Worm (Caenorhabditis elegans) whole organism, L3 larva: Measurements from ENCODE around the gene fbxa-63.

Experiments used
- elt-1 ChIP-seq: fragments of 150-350 bp; optimal IDR thresholded peaks from 2 replicates; lab custom pipeline; 2014; ENCODE audit warnings: missing biosample characterization, missing genetic modification characterization
- lin-39 ChIP-seq: fragments of 150-350 bp; optimal IDR thresholded peaks from 2 replicates; lab custom pipeline; 2018; ENCODE audit warnings: missing biosample characterization, missing genetic modification reagents, missing genetic modification characterization
- nfya-1 ChIP-seq: sonication (generic microtip); optimal IDR thresholded peaks from 2 replicates; lab custom pipeline; 2017; ENCODE audit warnings: missing genetic modification characterization, mild to moderate bottlenecking, missing compliant biosample characterization, antibody characterized with exemption, moderate library complexity; ENCODE audit not compliant: insufficient read depth
- nhr-23 ChIP-seq: fragments of 150-350 bp; optimal IDR thresholded peaks from 2 replicates; lab custom pipeline; 2014; ENCODE audit warnings: missing biosample characterization, missing genetic modification reagents, missing genetic modification characterization

DNA sequence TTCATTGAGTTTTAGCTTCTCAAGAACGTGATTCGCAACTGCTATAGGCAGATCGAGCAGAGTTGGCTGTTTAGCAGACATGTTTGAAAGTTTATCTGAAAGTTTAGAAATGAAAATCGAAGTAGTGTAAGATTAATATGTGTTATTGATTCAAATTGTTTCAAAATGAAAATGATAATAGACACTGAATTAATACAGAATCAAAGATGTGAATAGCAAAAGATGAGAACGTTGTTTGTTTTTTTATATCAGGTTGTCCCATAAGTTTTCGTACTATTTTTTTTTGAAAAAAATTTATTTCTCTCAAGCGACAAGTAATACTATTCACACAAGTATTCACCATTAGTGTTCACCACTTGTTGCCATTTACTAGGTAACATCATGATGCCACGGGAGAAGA lies 49.8 kb downstream of the fbxa-63 start, which contains the start of gene fbxa-36:
- TF ChIP-seq lin-39 (tag; lab: Kevin White, UChicago) (no peak), nhr-23 (no peak), elt-1 (no peak), nfya-1 (tag; lab: Kevin White, UChicago) (no peak)
